Fruit fly (Drosophila melanogaster) whole organism, adult: ENCODE results near the gene Rpt4.
A peak's percentile ranks its signal among the peaks of the same experiment; 100 is the strongest.

Source experiments
- CG11617 ChIP-seq: fragments of 200-800 bp; sonication (Bioruptor generic); optimal IDR thresholded peaks from 2 replicates; lab custom pipeline; 2017; ENCODE audit warnings: mild to moderate bottlenecking, missing biosample characterization, missing genetic modification reagents, missing genetic modification characterization
- CG12768 ChIP-seq: fragments of 200-800 bp; sonication (Bioruptor generic); optimal IDR thresholded peaks from 2 replicates; lab custom pipeline; 2017; ENCODE audit warnings: missing biosample characterization, missing genetic modification characterization, mild to moderate bottlenecking, moderate library complexity, missing genetic modification reagents
- CG14711 ChIP-seq: fragments of 200-800 bp; sonication (Bioruptor generic); optimal IDR thresholded peaks from 2 replicates; lab custom pipeline; 2018; ENCODE audit warnings: missing biosample characterization, mild to moderate bottlenecking, missing genetic modification characterization, moderate library complexity
- CG1620 ChIP-seq: fragments of 200-800 bp; sonication (Bioruptor generic); optimal IDR thresholded peaks from 2 replicates; lab custom pipeline; 2016; ENCODE audit warnings: missing biosample characterization, missing genetic modification characterization
- CG33017 ChIP-seq: fragments of 200-800 bp; sonication (Bioruptor generic); optimal IDR thresholded peaks from 2 replicates; lab custom pipeline; 2018; ENCODE audit warnings: missing biosample characterization, mild to moderate bottlenecking, missing genetic modification characterization, moderate library complexity
- CG5204 ChIP-seq: fragments of 200-800 bp; sonication (Bioruptor generic); optimal IDR thresholded peaks from 2 replicates; lab custom pipeline; 2016; ENCODE audit warnings: missing biosample characterization, missing genetic modification characterization
- CG7045 ChIP-seq: fragments of 200-800 bp; sonication (Bioruptor generic); optimal IDR thresholded peaks from 2 replicates; lab custom pipeline; 2017; ENCODE audit warnings: missing biosample characterization, mild to moderate bottlenecking, missing genetic modification characterization
- CG7101 ChIP-seq: fragments of 200-800 bp; sonication (Bioruptor generic); optimal IDR thresholded peaks from 2 replicates; lab custom pipeline; 2018; ENCODE audit warnings: missing biosample characterization, mild to moderate bottlenecking, missing genetic modification characterization, moderate library complexity
- Crg-1 ChIP-seq: fragments of 200-800 bp; sonication (Bioruptor generic); optimal IDR thresholded peaks from 2 replicates; lab custom pipeline; 2016; ENCODE audit warnings: missing biosample characterization, missing genetic modification characterization
- Hr96 ChIP-seq: fragments of 200-800 bp; sonication (Bioruptor generic); optimal IDR thresholded peaks from 2 replicates; lab custom pipeline; 2016; ENCODE audit warnings: missing biosample characterization, missing genetic modification characterization
- Mnt ChIP-seq: fragments of 200-800 bp; sonication (Bioruptor generic); optimal IDR thresholded peaks from 2 replicates; lab custom pipeline; 2016; ENCODE audit warnings: missing biosample characterization, mild to moderate bottlenecking, missing genetic modification characterization
- bab1 ChIP-seq: fragments of 200-800 bp; sonication (Bioruptor generic); optimal IDR thresholded peaks from 3 replicates; lab custom pipeline; 2019; ENCODE audit warnings: missing biosample characterization, mild to moderate bottlenecking, missing genetic modification characterization, moderate library complexity
- cic ChIP-seq: fragments of 200-800 bp; sonication (Bioruptor generic); optimal IDR thresholded peaks from 2 replicates; lab custom pipeline; 2017; ENCODE audit warnings: missing biosample characterization, mild to moderate bottlenecking, missing genetic modification characterization, moderate library complexity
- cnc ChIP-seq, 2 experiments: fragments of >200 bp; optimal IDR thresholded peaks; 2 replicates each; lab custom pipeline; 2017
- kay ChIP-seq: fragments of 200-800 bp; sonication (Bioruptor generic); peaks from one replicate; lab custom pipeline; 2016; ENCODE audit warnings: missing biosample characterization, missing genetic modification characterization, borderline replicate concordance
- ovo ChIP-seq: fragments of 200-800 bp; sonication (Bioruptor generic); optimal IDR thresholded peaks from 2 replicates; lab custom pipeline; 2016; ENCODE audit warnings: missing biosample characterization, missing genetic modification characterization
- pad ChIP-seq: fragments of 200-800 bp; sonication (Bioruptor generic); optimal IDR thresholded peaks from 3 replicates; lab custom pipeline; 2017; ENCODE audit warnings: missing biosample characterization, missing genetic modification characterization, mild to moderate bottlenecking, moderate library complexity, missing genetic modification reagents
- tj ChIP-seq: fragments of 200-800 bp; sonication (Bioruptor generic); optimal IDR thresholded peaks from 3 replicates; lab custom pipeline; 2017; ENCODE audit warnings: missing biosample characterization, mild to moderate bottlenecking, missing genetic modification characterization, moderate library complexity
- toe ChIP-seq: fragments of 200-800 bp; sonication (Bioruptor generic); optimal IDR thresholded peaks from 2 replicates; lab custom pipeline; 2016; ENCODE audit warnings: missing biosample characterization, missing genetic modification characterization

Rpt4 gene

DNA sequence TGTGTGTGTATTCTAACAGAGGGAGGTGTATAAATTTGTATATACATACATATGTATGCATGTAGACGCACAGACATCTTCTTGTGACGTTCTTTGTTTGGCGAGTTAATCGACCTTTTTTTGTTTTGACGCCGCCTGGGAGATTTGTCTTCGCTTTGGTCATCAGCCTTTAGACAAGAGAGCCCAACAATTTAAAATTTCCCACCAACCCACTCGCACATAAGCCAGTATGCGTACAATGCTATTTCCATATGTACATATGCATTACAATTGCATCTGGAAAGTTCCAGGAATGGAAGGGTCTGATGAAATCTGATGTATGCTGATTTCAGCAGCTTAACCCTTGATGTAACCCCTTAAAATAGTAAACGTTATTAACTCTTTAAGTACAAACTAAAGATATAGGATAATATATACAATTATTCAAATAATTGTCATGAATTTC, 11.4 kb downstream of the Rpt4 start, which contains the start of gene Ubi-p5E:
Gene Ubi-p5E, minus strand, starts transcription at position 19 of the 445 bp plus-strand sequence.
- TF ChIP-seq cnc (optimal IDR thresholded peaks at IDR 0.05; lab: Kevin White, UChicago) = no peak
- no peak for TF ChIP-seq pad
- no peak for TF ChIP-seq CG5204 (GFP tag; lab: Kevin White, UChicago)
- no peak for TF ChIP-seq cic (GFP tag; lab: Kevin White, UChicago)
- TF ChIP-seq ovo (GFP tag; lab: Kevin White, UChicago) = no peak
- TF ChIP-seq bab1 = no peak
- peak; percentile 71 for TF ChIP-seq tj

dm6 chrX:6278879-6279628, 12.0 kb downstream of the Rpt4 start:
- TF ChIP-seq cnc (optimal IDR thresholded peaks at IDR 0.05; lab: Kevin White, UChicago) = no peak
- peak; percentile 49 for TF ChIP-seq CG1620 (GFP tag; lab: Kevin White, UChicago)
- TF ChIP-seq CG5204 (GFP tag; lab: Kevin White, UChicago) = no peak
- peak; percentile 65 for TF ChIP-seq pad
- peak; percentile 42 for TF ChIP-seq Hr96 (GFP tag; lab: Kevin White, UChicago)
- TF ChIP-seq cic (GFP tag; lab: Kevin White, UChicago) = peak; percentile 32
- no peak for TF ChIP-seq toe (GFP tag; lab: Kevin White, UChicago)
- peak; percentile 20 for TF ChIP-seq Crg-1 (GFP tag; lab: Kevin White, UChicago)
- TF ChIP-seq ovo (GFP tag; lab: Kevin White, UChicago) = peak; percentile 56
- TF ChIP-seq CG11617 (GFP tag; lab: Kevin White, UChicago) = peak; percentile 38
- no peak for TF ChIP-seq CG14711 (tag; lab: Kevin White, UChicago)
- TF ChIP-seq CG7045 (GFP tag; lab: Kevin White, UChicago) = no peak
- TF ChIP-seq CG7101 = peak; percentile 67
- peak; percentile 55 for TF ChIP-seq bab1
- peak; percentile 34 for TF ChIP-seq CG33017 (tag; lab: Kevin White, UChicago)
- TF ChIP-seq Mnt = peak; percentile 66
- TF ChIP-seq CG12768 (GFP tag; lab: Kevin White, UChicago) = peak; percentile 0
- peak; percentile 41 for TF ChIP-seq tj
- TF ChIP-seq kay (GFP tag; lab: Kevin White, UChicago) = no peak

dm6 chrX:6276590-6276989, 14.5 kb downstream of the Rpt4 start, which contains the start of gene CG3566:
CG3566 (minus strand) TSS chrX:6276724.
- TF ChIP-seq pad (no peak), Hr96 (GFP tag; lab: Kevin White, UChicago) (no peak), Mnt (peak; percentile 48), CG5204 (GFP tag; lab: Kevin White, UChicago) (no peak), tj (peak; percentile 17), ovo (GFP tag; lab: Kevin White, UChicago) (peak; percentile 11), kay (GFP tag; lab: Kevin White, UChicago) (peak; percentile 55), cic (GFP tag; lab: Kevin White, UChicago) (no peak), cnc (optimal IDR thresholded peaks at IDR 0.05; lab: Kevin White, UChicago) (no peak), CG1620 (GFP tag; lab: Kevin White, UChicago) (no peak), bab1 (peak; percentile 47), CG14711 (tag; lab: Kevin White, UChicago) (peak; percentile 3)

dm6 chrX:6267745-6268582, 23.1 kb downstream of the Rpt4 start, which contains the start of gene Spt6:
Spt6 (plus strand) TSS chrX:6267797.
- TF ChIP-seq CG14711 (tag; lab: Kevin White, UChicago) (no peak), tj (peak; percentile 87)

DNA sequence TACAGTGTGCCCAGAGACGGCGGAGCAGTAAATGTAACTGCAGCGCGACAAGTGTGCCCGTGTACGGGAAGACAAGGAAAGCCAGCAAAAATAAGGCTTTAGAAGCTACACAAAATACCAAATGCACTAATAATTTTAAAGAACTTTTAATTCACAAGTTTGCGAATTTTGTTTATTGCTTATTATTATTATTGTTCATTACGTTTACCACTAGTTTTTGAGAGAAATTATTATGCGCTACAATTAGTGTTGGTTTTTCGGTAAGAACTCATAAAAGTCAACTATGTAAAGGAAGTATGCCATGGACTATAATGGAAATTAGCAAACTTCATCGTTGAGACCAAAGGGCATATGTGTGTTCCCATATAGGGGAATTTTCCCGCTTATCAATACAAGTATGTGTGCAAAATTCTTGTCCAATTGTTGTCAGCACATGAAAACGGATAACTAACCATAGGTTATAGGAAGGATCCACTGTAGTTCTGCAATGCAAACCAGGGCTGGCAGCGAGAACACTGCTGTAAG, 23.8 kb downstream of the Rpt4 start, which contains the start of gene schlank:
Gene schlank, minus strand, starts transcription at position 42 of the 525 bp plus-strand sequence.
- TF ChIP-seq CG33017 (tag; lab: Kevin White, UChicago) (no peak), CG7045 (GFP tag; lab: Kevin White, UChicago) (no peak), ovo (GFP tag; lab: Kevin White, UChicago) (peak; percentile 30), CG7101 (peak; percentile 46), tj (no peak), CG1620 (GFP tag; lab: Kevin White, UChicago) (peak; percentile 33), CG11617 (GFP tag; lab: Kevin White, UChicago) (peak; percentile 44), toe (GFP tag; lab: Kevin White, UChicago) (peak; percentile 67), CG12768 (GFP tag; lab: Kevin White, UChicago) (peak; percentile 36), pad (peak; percentile 25), Crg-1 (GFP tag; lab: Kevin White, UChicago) (peak; percentile 43)

DNA sequence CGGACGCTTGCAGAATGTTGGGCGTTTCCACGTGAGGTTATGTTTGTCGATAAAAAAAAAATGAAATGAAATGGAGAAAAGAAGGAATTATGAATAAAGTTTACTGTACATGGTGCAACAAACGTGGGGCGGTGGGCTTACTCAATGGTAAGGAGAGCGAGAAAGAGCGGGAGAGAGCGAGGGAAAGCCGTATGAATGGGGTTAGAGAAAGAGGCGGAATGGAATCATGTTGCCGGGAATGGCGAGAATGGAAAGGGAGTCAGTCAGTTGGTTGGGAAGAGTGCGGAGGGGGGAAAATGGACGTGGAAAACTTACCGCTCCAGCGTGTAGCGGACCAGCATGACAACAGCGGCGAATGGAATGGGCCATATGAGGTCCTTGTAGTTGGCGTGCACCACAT, 25.0 kb downstream of the Rpt4 start:
- TF ChIP-seq pad = peak; percentile 60
- no peak for TF ChIP-seq Mnt
